Worm (Caenorhabditis elegans): ENCODE results near the gene spe-39.

ce11 chrV:6769440-6769839 lies 15.8 kb upstream of the spe-39 start:
- TF ChIP-seq R02D3.7 (tag; optimal IDR thresholded peaks at IDR 0.05) (no peak), nhr-67 (tag; optimal IDR thresholded peaks at IDR 0.05) (no peak), nhr-25 (tag; optimal IDR thresholded peaks at IDR 0.05) (no peak), lin-15B (tag; optimal IDR thresholded peaks at IDR 0.05) (no peak), ceh-9 (tag; optimal IDR thresholded peaks at IDR 0.05) (no peak), snpc-4 (tag; optimal IDR thresholded peaks at IDR 0.05) (no peak), skn-1 (tag; optimal IDR thresholded peaks at IDR 0.05) (no peak), nhr-28 (tag; optimal IDR thresholded peaks at IDR 0.05) (no peak), nfya-1 (tag; optimal IDR thresholded peaks at IDR 0.05; ENCODE audit: insufficient read depth) (no peak), unc-39 (tag; optimal IDR thresholded peaks at IDR 0.05) (no peak), aly-2 (tag; optimal IDR thresholded peaks at IDR 0.05) (no peak)
